Fruit fly (Drosophila melanogaster): ENCODE measurements around the gene CG31415.

Gene CG31415

dm6 chr3R:9710886-9711285, 32.4 kb upstream of the CG31415 start, which contains the start of the genes trbd and dmt (continued):
- TF ChIP-seq aop (GFP tag; IDR thresholded peaks at IDR 0.05) (no peak), CG15479 (GFP tag; optimal IDR thresholded peaks at IDR 0.05) (no peak), dpn (GFP tag; optimal IDR thresholded peaks at IDR 0.05) (peak in 1 of 2 experiments; percentile 74), CG9609 (GFP tag; optimal IDR thresholded peaks at IDR 0.05) (peak; percentile 53), HLH4C (GFP tag; IDR thresholded peaks at IDR 0.05; ENCODE audit: partially characterized antibody) (no peak), CG7556 (GFP tag; optimal IDR thresholded peaks at IDR 0.05) (no peak), unpg (GFP tag; optimal IDR thresholded peaks at IDR 0.05) (no peak), chinmo (GFP tag; IDR thresholded peaks at IDR 0.05; ENCODE audit: partially characterized antibody) (no peak), sisA (GFP tag; IDR thresholded peaks at IDR 0.05) (no peak), CG14710 (tag; optimal IDR thresholded peaks at IDR 0.05) (no peak), ewg (GFP tag; optimal IDR thresholded peaks at IDR 0.05) (no peak), Doc2 (GFP tag; IDR thresholded peaks at IDR 0.05) (no peak), sens-2 (GFP tag; IDR thresholded peaks at IDR 0.05) (no peak), Dad (GFP tag; optimal IDR thresholded peaks at IDR 0.05) (peak; percentile 66), CG15269 (tag; optimal IDR thresholded peaks at IDR 0.05) (no peak), dan (GFP tag; IDR thresholded peaks at IDR 0.05) (no peak), Oli (tag; optimal IDR thresholded peaks at IDR 0.05) (no peak), unc-4 (GFP tag; IDR thresholded peaks at IDR 0.05; ENCODE audit: partially characterized antibody) (no peak), CG12299 (tag; optimal IDR thresholded peaks at IDR 0.05) (no peak), jigr1 (GFP tag; IDR thresholded peaks at IDR 0.05) (no peak), fu2 (GFP tag; optimal IDR thresholded peaks at IDR 0.05) (peak; percentile 68), Sox102F (GFP tag; optimal IDR thresholded peaks at IDR 0.05) (no peak), lab (GFP tag; optimal IDR thresholded peaks at IDR 0.05) (no peak), scrt (GFP tag; optimal IDR thresholded peaks at IDR 0.05) (no peak), CG4617 (GFP tag; optimal IDR thresholded peaks at IDR 0.05; ENCODE audit: borderline replicate concordance) (peak; percentile 99), danr (GFP tag; IDR thresholded peaks at IDR 0.05) (no peak), Max (GFP tag; optimal IDR thresholded peaks at IDR 0.05) (peak; percentile 28), Pdp1 (GFP tag; optimal IDR thresholded peaks at IDR 0.05) (peak in 1 of 2 experiments; percentile 52), Dref (GFP tag; IDR thresholded peaks at IDR 0.05) (no peak), CG7372 (GFP tag; IDR thresholded peaks at IDR 0.05) (no peak), maf-S (GFP tag; optimal IDR thresholded peaks at IDR 0.05) (peak; percentile 69), CG17802 (tag; optimal IDR thresholded peaks at IDR 0.05) (no peak), CG3163 (GFP tag; optimal IDR thresholded peaks at IDR 0.05) (peak; percentile 62), CG31441 (GFP tag; IDR thresholded peaks at IDR 0.05) (no peak), corto (GFP tag; optimal IDR thresholded peaks at IDR 0.05) (no peak), Trl (optimal IDR thresholded peaks at IDR 0.05) (no peak), Trl (GFP tag; optimal IDR thresholded peaks at IDR 0.05) (peak; percentile 71), fru (optimal IDR thresholded peaks at IDR 0.05) (no peak), CG2889 (GFP tag; IDR thresholded peaks at IDR 0.05) (no peak), HmgZ (tag; optimal IDR thresholded peaks at IDR 0.05) (peak; percentile 88), HmgD (GFP tag; optimal IDR thresholded peaks at IDR 0.05) (peak; percentile 90), E2f1 (GFP tag; IDR thresholded peaks at IDR 0.05) (no peak), Usf (GFP tag; optimal IDR thresholded peaks at IDR 0.05) (no peak), CG6854 (GFP tag; optimal IDR thresholded peaks at IDR 0.05) (no peak), Elba2 (GFP tag; optimal IDR thresholded peaks at IDR 0.05) (peak; percentile 72), zen (tag; optimal IDR thresholded peaks at IDR 0.05) (peak; percentile 69), B-H2 (GFP tag; optimal IDR thresholded peaks at IDR 0.05) (no peak), pnt (GFP tag; optimal IDR thresholded peaks at IDR 0.05) (peak; percentile 29), CG12942 (GFP tag; optimal IDR thresholded peaks at IDR 0.05) (peak; percentile 23), Camta (GFP tag; optimal IDR thresholded peaks at IDR 0.05) (peak; percentile 50), CG6813 (GFP tag; optimal IDR thresholded peaks at IDR 0.05) (no peak), Deaf1 (tag; optimal IDR thresholded peaks at IDR 0.05) (no peak)
